Fruit fly (Drosophila melanogaster) whole organism, prepupa: ENCODE results near the gene Scgbeta.

ENCODE experiments used
- Blimp-1 ChIP-seq: fragments of 200-800 bp; sonication (Bioruptor generic); optimal IDR thresholded peaks from 3 replicates; lab custom pipeline; 2017; ENCODE audit warnings: missing biosample characterization, missing genetic modification characterization, mild to moderate bottlenecking, moderate library complexity, missing genetic modification reagents
- CG11902 ChIP-seq: fragments of 200-800 bp; sonication (Bioruptor generic); optimal IDR thresholded peaks from 3 replicates; lab custom pipeline; 2016; ENCODE audit warnings: missing biosample characterization, missing genetic modification characterization
- Eip78C ChIP-seq: fragments of 200-800 bp; sonication (Bioruptor generic); peaks from one replicate; lab custom pipeline; 2016; ENCODE audit warnings: missing biosample characterization, missing genetic modification characterization
- Eip93F ChIP-seq: fragments of 200-800 bp; sonication (Bioruptor generic); optimal IDR thresholded peaks from 2 replicates; lab custom pipeline; 2016; ENCODE audit warnings: missing biosample characterization, mild to moderate bottlenecking, missing genetic modification characterization
- Hr38 ChIP-seq: sonication (Bioruptor generic); optimal IDR thresholded peaks from 2 replicates; lab custom pipeline; 2016; ENCODE audit warnings: missing biosample characterization, missing genetic modification characterization
- Smox ChIP-seq: fragments of 200-800 bp; sonication (Bioruptor generic); optimal IDR thresholded peaks from 3 replicates; lab custom pipeline; 2016; ENCODE audit warnings: missing biosample characterization, missing genetic modification characterization
- Sox102F ChIP-seq: fragments of 200-800 bp; sonication (Bioruptor generic); optimal IDR thresholded peaks from 2 replicates; lab custom pipeline; 2016; ENCODE audit warnings: missing biosample characterization, mild to moderate bottlenecking, missing genetic modification characterization
- eg ChIP-seq: fragments of 200-800 bp; sonication (Bioruptor generic); IDR thresholded peaks from 3 replicates; pipeline ENCODE4 v1.3.6; 2022; ENCODE audit warnings: missing biosample characterization, missing genetic modification characterization
- fd59A ChIP-seq: fragments of 200-800 bp; sonication (Bioruptor generic); optimal IDR thresholded peaks from 2 replicates; lab custom pipeline; 2017; ENCODE audit warnings: missing biosample characterization, mild to moderate bottlenecking, missing genetic modification characterization, missing genetic modification reagents

DNA sequence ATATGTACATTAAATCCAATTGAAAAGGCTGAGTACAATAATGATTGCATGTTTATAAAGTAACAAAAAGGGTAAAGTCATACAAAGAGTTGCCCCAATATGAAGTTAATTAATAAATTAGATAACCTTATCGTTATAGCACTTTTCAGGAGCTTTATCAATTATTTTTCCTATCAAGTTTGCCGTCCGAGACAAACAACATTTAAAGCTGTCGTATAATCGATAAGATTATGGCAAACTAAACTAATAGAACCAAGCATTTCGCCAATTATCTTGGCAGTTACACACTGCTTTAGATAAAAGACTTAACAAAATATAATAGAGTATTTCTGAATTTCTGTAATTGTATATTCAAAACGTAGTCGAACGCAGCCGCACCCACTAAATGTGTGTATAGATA lies 17.1 kb downstream of the Scgbeta start:
- TF ChIP-seq Eip78C (GFP tag; lab: Kevin White, UChicago) (no peak), Smox (GFP tag; lab: Kevin White, UChicago) (no peak), fd59A (GFP tag; lab: Kevin White, UChicago) (no peak), Sox102F (no peak), Eip93F (GFP tag; lab: Kevin White, UChicago) (peak; percentile 26), Blimp-1 (no peak), Hr38 (GFP tag; lab: Kevin White, UChicago) (no peak), eg (GFP tag; lab: Robert Waterston, UW) (no peak), CG11902 (GFP tag; lab: Kevin White, UChicago) (no peak)
